Fruit fly (Drosophila melanogaster) whole organism, embryonic: ENCODE results near the gene CG32686.
A peak's percentile ranks its signal among the peaks of the same experiment; 100 is the strongest.

Experiments used
- BEAF-32 ChIP-seq: fragments of 200-800 bp; sonication (Bioruptor generic); optimal IDR thresholded peaks from 3 replicates; lab custom pipeline; 2017; ENCODE audit warnings: missing biosample characterization, missing genetic modification characterization, mild to moderate bottlenecking, moderate library complexity, missing genetic modification reagents
- Bgb ChIP-seq: fragments of 200-800 bp; sonication (Bioruptor generic); IDR thresholded peaks from 2 replicates; pipeline ENCODE4 v1.3.6; 2022; ENCODE audit warnings: missing biosample characterization, missing genetic modification characterization; ENCODE audit not compliant: partially characterized antibody
- CG10959 ChIP-seq: fragments of 200-800 bp; sonication (Bioruptor generic); IDR thresholded peaks from 2 replicates; pipeline ENCODE4 v1.3.6; 2022; ENCODE audit warnings: missing biosample characterization, missing genetic modification characterization
- CG11398 ChIP-seq: fragments of 200-800 bp; sonication (Bioruptor generic); optimal IDR thresholded peaks from 2 replicates; lab custom pipeline; 2016; ENCODE audit warnings: missing biosample characterization, missing genetic modification characterization
- CG11560 ChIP-seq: fragments of 200-800 bp; sonication (Bioruptor generic); IDR thresholded peaks from 3 replicates; pipeline ENCODE4 v1.3.6; 2022; ENCODE audit warnings: missing biosample characterization, missing genetic modification characterization
- CG12391 ChIP-seq: fragments of 200-800 bp; sonication (Bioruptor generic); optimal IDR thresholded peaks from 3 replicates; lab custom pipeline; 2018; ENCODE audit warnings: missing biosample characterization, mild to moderate bottlenecking, missing genetic modification characterization, moderate library complexity
- CG13287 ChIP-seq: fragments of 200-800 bp; sonication (Bioruptor generic); IDR thresholded peaks from 2 replicates; pipeline ENCODE4 v1.3.6; 2022; ENCODE audit warnings: missing biosample characterization, missing genetic modification characterization; ENCODE audit not compliant: partially characterized antibody
- CG15601 ChIP-seq: fragments of 200-800 bp; sonication (Bioruptor generic); optimal IDR thresholded peaks from 3 replicates; lab custom pipeline; 2019; ENCODE audit warnings: missing biosample characterization, mild to moderate bottlenecking, missing genetic modification characterization, moderate library complexity
- CG1603 ChIP-seq: fragments of 200-800 bp; sonication (Bioruptor generic); optimal IDR thresholded peaks from 2 replicates; lab custom pipeline; 2019; ENCODE audit warnings: missing biosample characterization, mild to moderate bottlenecking, missing genetic modification characterization, moderate library complexity
- CG17186 ChIP-seq: fragments of 200-800 bp; sonication (Bioruptor generic); optimal IDR thresholded peaks from 3 replicates; lab custom pipeline; 2017; ENCODE audit warnings: missing biosample characterization, missing genetic modification reagents, missing genetic modification characterization
- CG2712 ChIP-seq: fragments of 200-800 bp; optimal IDR thresholded peaks from 3 replicates; lab custom pipeline; 2019; ENCODE audit warnings: missing biosample characterization, mild to moderate bottlenecking, missing genetic modification characterization, moderate library complexity
- CG30020 ChIP-seq: fragments of 200-800 bp; optimal IDR thresholded peaks from 2 replicates; lab custom pipeline; 2019; ENCODE audit warnings: missing biosample characterization, mild to moderate bottlenecking, missing genetic modification characterization, moderate library complexity
- CG33213 ChIP-seq: fragments of 200-800 bp; sonication (Bioruptor generic); optimal IDR thresholded peaks from 3 replicates; lab custom pipeline; 2016; ENCODE audit warnings: missing biosample characterization, missing genetic modification characterization
- CG34224 ChIP-seq: fragments of 200-800 bp; sonication (Bioruptor generic); IDR thresholded peaks from 3 replicates; pipeline ENCODE4 v1.3.6; 2022; ENCODE audit warnings: missing biosample characterization, missing genetic modification characterization; ENCODE audit not compliant: partially characterized antibody
- CG3995 ChIP-seq: fragments of 200-800 bp; sonication (Bioruptor generic); optimal IDR thresholded peaks from 3 replicates; lab custom pipeline; 2016; ENCODE audit warnings: missing biosample characterization, missing genetic modification characterization
- CG7928 ChIP-seq: fragments of 200-800 bp; sonication (Bioruptor generic); optimal IDR thresholded peaks from 2 replicates; lab custom pipeline; 2017; ENCODE audit warnings: missing biosample characterization, mild to moderate bottlenecking, missing genetic modification characterization
- CG7963 ChIP-seq: fragments of 200-800 bp; sonication (Bioruptor generic); IDR thresholded peaks from 3 replicates; pipeline ENCODE4 v1.3.6; 2022; ENCODE audit warnings: missing biosample characterization, missing genetic modification characterization; ENCODE audit not compliant: partially characterized antibody
- CG8290 ChIP-seq, 3 experiments: fragments of 200-800 bp; sonication (Bioruptor generic); optimal IDR thresholded peaks; 2 replicates each; lab custom pipeline; 2016 to 2019; ENCODE audit warnings: missing biosample characterization in 3 of 3, missing genetic modification characterization in 3 of 3, mild to moderate bottlenecking in 2 of 3, moderate library complexity in 1 of 3
- D19B ChIP-seq: fragments of 200-800 bp; sonication (Bioruptor generic); optimal IDR thresholded peaks from 2 replicates; lab custom pipeline; 2017; ENCODE audit warnings: missing biosample characterization, mild to moderate bottlenecking, missing genetic modification characterization
- Dll ChIP-seq: fragments of 200-800 bp; sonication (Bioruptor generic); IDR thresholded peaks from 4 replicates; pipeline ENCODE4 v1.3.6; 2022; ENCODE audit warnings: missing biosample characterization, missing genetic modification characterization; ENCODE audit not compliant: partially characterized antibody
- HLH4C ChIP-seq: fragments of 200-800 bp; sonication (Bioruptor generic); IDR thresholded peaks from 3 replicates; pipeline ENCODE4 v1.3.6; 2022; ENCODE audit warnings: missing biosample characterization, missing genetic modification characterization; ENCODE audit not compliant: partially characterized antibody
- Jarid2 ChIP-seq: fragments of 200-800 bp; sonication (Bioruptor generic); optimal IDR thresholded peaks from 3 replicates; lab custom pipeline; 2017; ENCODE audit warnings: mild to moderate bottlenecking, missing biosample characterization, missing genetic modification reagents, missing genetic modification characterization
- Lhr ChIP-seq: fragments of 200-800 bp; sonication (Bioruptor generic); optimal IDR thresholded peaks from 3 replicates; lab custom pipeline; 2017; ENCODE audit warnings: mild to moderate bottlenecking, missing biosample characterization, missing genetic modification reagents, missing genetic modification characterization
- MESR4 ChIP-seq: fragments of 200-800 bp; sonication (Bioruptor generic); optimal IDR thresholded peaks from 2 replicates; lab custom pipeline; 2018; ENCODE audit warnings: missing biosample characterization, mild to moderate bottlenecking, missing genetic modification characterization, moderate library complexity
- Neu2 ChIP-seq: fragments of 200-800 bp; sonication (Bioruptor generic); optimal IDR thresholded peaks from 3 replicates; lab custom pipeline; 2016; ENCODE audit warnings: missing biosample characterization, missing genetic modification characterization, borderline replicate concordance
- YL-1 ChIP-seq: fragments of 200-800 bp; sonication (Bioruptor generic); optimal IDR thresholded peaks from 3 replicates; lab custom pipeline; 2017; ENCODE audit warnings: missing biosample characterization, mild to moderate bottlenecking, missing genetic modification characterization
- ato ChIP-seq: fragments of 200-800 bp; sonication (Bioruptor generic); IDR thresholded peaks from 2 replicates; pipeline ENCODE4 v1.3.6; 2022; ENCODE audit warnings: missing biosample characterization, missing genetic modification characterization; ENCODE audit not compliant: partially characterized antibody
- bbx ChIP-seq: fragments of 200-800 bp; sonication (Bioruptor generic); IDR thresholded peaks from 2 replicates; pipeline ENCODE4 v1.3.6; 2022; ENCODE audit warnings: missing biosample characterization, missing genetic modification characterization; ENCODE audit not compliant: partially characterized antibody
- eve ChIP-seq, 2 experiments: fragments of >200 bp; optimal IDR thresholded peaks; 2 replicates each; lab custom pipeline; 2017; ENCODE audit warnings: missing biosample characterization in 2 of 2, missing genetic modification characterization in 2 of 2
- exex ChIP-seq: fragments of 200-800 bp; sonication (Bioruptor generic); optimal IDR thresholded peaks from 4 replicates; lab custom pipeline; 2018; ENCODE audit warnings: missing biosample characterization, mild to moderate bottlenecking, missing genetic modification characterization, moderate library complexity
- hbn ChIP-seq: fragments of 200-800 bp; sonication (Bioruptor generic); IDR thresholded peaks from 2 replicates; pipeline ENCODE4 v1.3.6; 2022; ENCODE audit warnings: missing biosample characterization, missing genetic modification characterization; ENCODE audit not compliant: partially characterized antibody
- insv ChIP-seq, 2 experiments: fragments of 200-800 bp; sonication (Bioruptor generic); optimal IDR thresholded peaks; 3 replicates each; lab custom pipeline; 2016 to 2018; ENCODE audit warnings: missing biosample characterization in 2 of 2, missing genetic modification characterization in 2 of 2
- kah ChIP-seq: fragments of 200-800 bp; sonication (Bioruptor generic); optimal IDR thresholded peaks from 2 replicates; lab custom pipeline; 2018; ENCODE audit warnings: missing biosample characterization, mild to moderate bottlenecking, missing genetic modification characterization
- knrl ChIP-seq: fragments of 200-800 bp; sonication (Bioruptor generic); IDR thresholded peaks from 3 replicates; pipeline ENCODE4 v1.3.6; 2022; ENCODE audit warnings: missing biosample characterization, missing genetic modification characterization; ENCODE audit not compliant: partially characterized antibody
- lab ChIP-seq: fragments of 200-800 bp; sonication (Bioruptor generic); optimal IDR thresholded peaks from 3 replicates; lab custom pipeline; 2017; ENCODE audit warnings: missing biosample characterization, missing genetic modification characterization, mild to moderate bottlenecking, moderate library complexity, missing genetic modification reagents
- lov ChIP-seq, 2 experiments: fragments of 200-800 bp in 1 of 2; fragments of >200 bp in 1 of 2; sonication (Bioruptor generic) in 1 of 2; IDR thresholded peaks in 1 of 2; optimal IDR thresholded peaks in 1 of 2; 2 replicates in 1 of 2; 3 replicates in 1 of 2; pipeline versions ENCODE4 v1.3.6 to Lab custom; 2017 to 2022; ENCODE audit warnings: missing biosample characterization in 1 of 2, missing genetic modification characterization in 1 of 2
- nerfin-2 ChIP-seq: fragments of 200-800 bp; sonication (Bioruptor generic); IDR thresholded peaks from 2 replicates; pipeline ENCODE4 v1.3.6; 2022; ENCODE audit warnings: missing biosample characterization, missing genetic modification characterization; ENCODE audit not compliant: partially characterized antibody
- nmo ChIP-seq: fragments of 200-800 bp; sonication (Bioruptor generic); optimal IDR thresholded peaks from 2 replicates; lab custom pipeline; 2018; ENCODE audit warnings: missing biosample characterization, mild to moderate bottlenecking, missing genetic modification characterization, moderate library complexity
- oc ChIP-seq: fragments of 200-800 bp; sonication (Bioruptor generic); optimal IDR thresholded peaks from 2 replicates; lab custom pipeline; 2018; ENCODE audit warnings: missing biosample characterization, mild to moderate bottlenecking, missing genetic modification characterization, moderate library complexity
- pita ChIP-seq: fragments of 200-800 bp; sonication (Bioruptor generic); optimal IDR thresholded peaks from 2 replicates; lab custom pipeline; 2017; ENCODE audit warnings: missing biosample characterization, mild to moderate bottlenecking, missing genetic modification characterization
- scrt ChIP-seq: fragments of 200-800 bp; sonication (Bioruptor generic); optimal IDR thresholded peaks from 2 replicates; lab custom pipeline; 2018; ENCODE audit warnings: missing biosample characterization, mild to moderate bottlenecking, missing genetic modification characterization, moderate library complexity
- sd ChIP-seq: fragments of 200-800 bp; sonication (Bioruptor generic); optimal IDR thresholded peaks from 3 replicates; lab custom pipeline; 2018; ENCODE audit warnings: missing biosample characterization, mild to moderate bottlenecking, missing genetic modification characterization, moderate library complexity
- sna ChIP-seq: fragments of 200-800 bp; sonication (Bioruptor generic); IDR thresholded peaks from 2 replicates; pipeline ENCODE4 v1.3.6; 2022; ENCODE audit warnings: missing biosample characterization, missing genetic modification characterization; ENCODE audit not compliant: partially characterized antibody
- ssp ChIP-seq: fragments of 200-800 bp; sonication (Bioruptor generic); IDR thresholded peaks from 2 replicates; pipeline ENCODE4 v1.3.6; 2022; ENCODE audit warnings: missing biosample characterization, missing genetic modification characterization
- tna ChIP-seq: fragments of 200-800 bp; sonication (Bioruptor generic); IDR thresholded peaks from 2 replicates; pipeline ENCODE4 v1.3.6; 2022; ENCODE audit warnings: missing biosample characterization, missing genetic modification characterization; ENCODE audit not compliant: partially characterized antibody
- trh ChIP-seq: fragments of 200-800 bp; sonication (Bioruptor generic); optimal IDR thresholded peaks from 2 replicates; lab custom pipeline; 2016; ENCODE audit warnings: missing biosample characterization, missing genetic modification characterization

The CG32686 gene

dm6 chrX:10367801-10368203, 7.3 kb downstream of the CG32686 start, which contains the start of gene CG17841:
CG17841 (plus strand) TSS chrX:10368052.
- no peak for TF ChIP-seq CG11398 (GFP tag; lab: Kevin White, UChicago)
- TF ChIP-seq insv (GFP tag; optimal IDR thresholded peaks at IDR 0.05; lab: Kevin White, UChicago): peak in 1 of 2 experiments; percentile 15
- TF ChIP-seq sd: peak; percentile 2
- TF ChIP-seq CG7928: no peak
- TF ChIP-seq CG12391 (tag; lab: Kevin White, UChicago): peak; percentile 15
- TF ChIP-seq CG17186 (GFP tag; lab: Kevin White, UChicago): peak; percentile 34
- TF ChIP-seq CG3995 (GFP tag; lab: Kevin White, UChicago): no peak
- TF ChIP-seq HLH4C: peak; percentile 65
- TF ChIP-seq CG33213 (GFP tag; lab: Kevin White, UChicago): peak; percentile 42
- 0 out of 3 replicates have a peak, but pooled peaks have one; percentile 35 for TF ChIP-seq CG34224 (GFP tag; lab: Robert Waterston, UW)
- 0 out of 2 replicates have a peak, but pooled peaks have one; percentile 20 for TF ChIP-seq hbn (GFP tag; lab: Robert Waterston, UW)
- TF ChIP-seq eve (GFP tag; optimal IDR thresholded peaks at IDR 0.05; lab: Kevin White, UChicago): no peak
- 0 out of 3 replicates have a peak, but pooled peaks have one; percentile 38 for TF ChIP-seq CG7963 (GFP tag; lab: Robert Waterston, UW)
- TF ChIP-seq tna (GFP tag; lab: Robert Waterston, UW): 0 out of 2 replicates have a peak, but pooled peaks have one; percentile 12
- no peak for TF ChIP-seq CG8290 (GFP tag; optimal IDR thresholded peaks at IDR 0.05; lab: Kevin White, UChicago)
- TF ChIP-seq CG8290 (tag; optimal IDR thresholded peaks at IDR 0.05; lab: Kevin White, UChicago): peak; percentile 1 to 11
- TF ChIP-seq Bgb (GFP tag; lab: Robert Waterston, UW): peak; percentile 47; the same call in 1 of the 2 replicates
- no peak for TF ChIP-seq exex
- peak; percentile 31 for TF ChIP-seq CG2712 (tag; lab: Kevin White, UChicago)
- no peak for TF ChIP-seq ato (GFP tag; lab: Robert Waterston, UW)
- no peak for TF ChIP-seq D19B (GFP tag; lab: Kevin White, UChicago)
- TF ChIP-seq Neu2 (GFP tag; lab: Kevin White, UChicago): peak; percentile 84
- peak; percentile 55 for TF ChIP-seq knrl (GFP tag; lab: Robert Waterston, UW)
- TF ChIP-seq CG30020: peak; percentile 59
- TF ChIP-seq pita: peak; percentile 50
- peak; percentile 53 for TF ChIP-seq bbx (GFP tag; lab: Robert Waterston, UW)
- TF ChIP-seq ssp (GFP tag; lab: Robert Waterston, UW): peak; percentile 64
- TF ChIP-seq nerfin-2 (GFP tag; lab: Robert Waterston, UW): peak; percentile 44; the same call in 1 of the 2 replicates
- peak; percentile 76 for TF ChIP-seq Lhr (GFP tag; lab: Kevin White, UChicago)
- peak; percentile 23 for TF ChIP-seq lab (GFP tag; lab: Kevin White, UChicago)
- TF ChIP-seq oc (tag; lab: Kevin White, UChicago): no peak
- TF ChIP-seq scrt (GFP tag; lab: Kevin White, UChicago): peak; percentile 70
- peak; percentile 72; the same call in 2 of the 3 replicates for TF ChIP-seq CG11560 (tag; lab: Robert Waterston, UW)
- peak; percentile 60; the same call in 1 of the 4 replicates for TF ChIP-seq Dll
- no peak for TF ChIP-seq CG10959 (GFP tag; lab: Robert Waterston, UW)
- peak; percentile 99 for TF ChIP-seq CG1603 (tag; lab: Kevin White, UChicago)
- TF ChIP-seq MESR4 (GFP tag; lab: Kevin White, UChicago): peak; percentile 81
- TF ChIP-seq YL-1: peak; percentile 42
- peak; percentile 23 for TF ChIP-seq CG15601 (tag; lab: Kevin White, UChicago)
- peak; percentile 58 for TF ChIP-seq CG13287 (GFP tag; lab: Robert Waterston, UW)
- TF ChIP-seq Jarid2 (GFP tag; lab: Kevin White, UChicago): peak; percentile 27
- peak; percentile 63 for TF ChIP-seq BEAF-32 (GFP tag; lab: Kevin White, UChicago)
- TF ChIP-seq lov (optimal IDR thresholded peaks at IDR 0.05; lab: Kevin White, UChicago): no peak
- no peak for TF ChIP-seq lov (GFP tag; IDR thresholded peaks at IDR 0.05; lab: Robert Waterston, UW)
- TF ChIP-seq sna (GFP tag; lab: Robert Waterston, UW): 0 out of 2 replicates have a peak, but pooled peaks have one; percentile 29
- peak; percentile 26 for TF ChIP-seq kah (GFP tag; lab: Kevin White, UChicago)
- peak; percentile 46 for TF ChIP-seq nmo (GFP tag; lab: Kevin White, UChicago)
- TF ChIP-seq trh: no peak
